Worm (Caenorhabditis elegans) whole organism, L1 larva: ENCODE measurements around the gene tbc-14.

Source experiments
- C16A3.4 ChIP-seq: fragments of 150-350 bp; optimal IDR thresholded peaks from 2 replicates; lab custom pipeline; 2014; ENCODE audit warnings: missing biosample characterization, missing genetic modification characterization
- F16B12.6 ChIP-seq: fragments of 150-350 bp; optimal IDR thresholded peaks from 2 replicates; lab custom pipeline; 2014; ENCODE audit warnings: missing biosample characterization, missing genetic modification characterization
- aly-2 ChIP-seq: fragments of 150-350 bp; optimal IDR thresholded peaks from 2 replicates; lab custom pipeline; 2014; ENCODE audit warnings: missing biosample characterization, missing genetic modification characterization
- blmp-1 ChIP-seq: fragments of 150-350 bp; optimal IDR thresholded peaks from 2 replicates; lab custom pipeline; 2014; ENCODE audit warnings: missing biosample characterization, missing genetic modification characterization
- ceh-88 ChIP-seq: fragments of 200-800 bp; sonication (Bioruptor generic); IDR thresholded peaks from 2 replicates; pipeline ENCODE4 v1.3.6; 2022; ENCODE audit warnings: missing genetic modification characterization, missing compliant biosample characterization
- ces-1 ChIP-seq: fragments of 150-350 bp; optimal IDR thresholded peaks from 2 replicates; lab custom pipeline; 2014; ENCODE audit warnings: missing biosample characterization, missing genetic modification reagents, missing genetic modification characterization
- dsc-1 ChIP-seq: sonication (generic microtip); optimal IDR thresholded peaks from 2 replicates; lab custom pipeline; 2016; ENCODE audit warnings: mild to moderate bottlenecking, missing genetic modification characterization, missing compliant biosample characterization
- efl-1 ChIP-seq, 4 experiments: fragments of 150-350 bp; optimal IDR thresholded peaks in 3 of 4; peaks in 1 of 4; 1 replicate in 1 of 4; 2 replicates in 3 of 4; lab custom pipeline; 2014; ENCODE audit warnings: missing biosample characterization in 2 of 4, missing genetic modification characterization in 2 of 4, missing genetic modification reagents in 2 of 4
- egl-27 ChIP-seq, 2 experiments: fragments of 150-350 bp in 1 of 2; sonication (generic microtip); optimal IDR thresholded peaks; 3 replicates each; lab custom pipeline; 2017 to 2018; ENCODE audit warnings: missing biosample characterization in 2 of 2, missing genetic modification characterization in 2 of 2, missing genetic modification reagents in 2 of 2
- elt-2 ChIP-seq: sonication (generic microtip); optimal IDR thresholded peaks from 2 replicates; lab custom pipeline; 2016; ENCODE audit warnings: missing genetic modification characterization, mild to moderate bottlenecking, inconsistent platforms, missing compliant biosample characterization, missing genetic modification reagents
- elt-3 ChIP-seq, 6 experiments: fragments of 150-350 bp in 1 of 6; sonication (generic microtip); optimal IDR thresholded peaks; 2 replicates each; lab custom pipeline; 2017 to 2018; ENCODE audit warnings: missing biosample characterization in 6 of 6, missing genetic modification characterization in 6 of 6, inconsistent platforms in 1 of 6
- ets-5 ChIP-seq: fragments of 200-800 bp; sonication (Bioruptor generic); IDR thresholded peaks from 2 replicates; pipeline ENCODE4 v1.3.6; 2022; ENCODE audit warnings: missing genetic modification characterization, missing compliant biosample characterization
- fkh-4 ChIP-seq: sonication (generic microtip); optimal IDR thresholded peaks from 2 replicates; lab custom pipeline; 2016; ENCODE audit warnings: missing compliant biosample characterization, missing genetic modification characterization, borderline replicate concordance
- fos-1 ChIP-seq: fragments of 150-350 bp; optimal IDR thresholded peaks from 2 replicates; lab custom pipeline; 2014; ENCODE audit warnings: missing biosample characterization, missing genetic modification characterization
- hlh-4 ChIP-seq: sonication (generic microtip); optimal IDR thresholded peaks from 2 replicates; lab custom pipeline; 2016; ENCODE audit warnings: mild to moderate bottlenecking, missing genetic modification characterization, missing compliant biosample characterization
- hpl-2 ChIP-seq: fragments of 150-350 bp; optimal IDR thresholded peaks from 2 replicates; lab custom pipeline; 2014; ENCODE audit warnings: missing biosample characterization, missing genetic modification reagents, missing genetic modification characterization
- irx-1 ChIP-seq: sonication (generic microtip); optimal IDR thresholded peaks from 2 replicates; lab custom pipeline; 2016; ENCODE audit warnings: missing genetic modification characterization, missing compliant biosample characterization
- isw-1 ChIP-seq: fragments of 200-800 bp; sonication (Bioruptor generic); IDR thresholded peaks from 2 replicates; pipeline ENCODE4 v1.3.6; 2022; ENCODE audit warnings: missing genetic modification characterization, missing compliant biosample characterization
- jun-1 ChIP-seq: fragments of 150-350 bp; optimal IDR thresholded peaks from 2 replicates; lab custom pipeline; 2014; ENCODE audit warnings: missing biosample characterization, missing genetic modification reagents, missing genetic modification characterization
- lin-13 ChIP-seq: fragments of 150-350 bp; optimal IDR thresholded peaks from 2 replicates; lab custom pipeline; 2014; ENCODE audit warnings: missing biosample characterization, missing genetic modification reagents, missing genetic modification characterization
- lin-14 ChIP-seq: fragments of 200-800 bp; sonication (Bioruptor generic); optimal IDR thresholded peaks from 2 replicates; lab custom pipeline; 2018; ENCODE audit warnings: mild to moderate bottlenecking, missing genetic modification characterization, moderate library complexity, missing compliant biosample characterization
- lin-39 ChIP-seq: fragments of 150-350 bp; optimal IDR thresholded peaks from 2 replicates; lab custom pipeline; 2014; ENCODE audit warnings: missing biosample characterization, missing genetic modification reagents, missing genetic modification characterization
- lir-3 ChIP-seq: sonication (generic microtip); optimal IDR thresholded peaks from 2 replicates; lab custom pipeline; 2016; ENCODE audit warnings: mild to moderate bottlenecking, missing genetic modification characterization, moderate library complexity, missing compliant biosample characterization; ENCODE audit not compliant: poor library complexity
- lsy-2 ChIP-seq, 2 experiments: fragments of 150-350 bp; optimal IDR thresholded peaks; 2 replicates each; lab custom pipeline; 2014; ENCODE audit warnings: missing biosample characterization in 2 of 2, missing genetic modification characterization in 2 of 2
- mab-9 ChIP-seq: fragments of 200-800 bp; sonication (Bioruptor generic); IDR thresholded peaks from 2 replicates; pipeline ENCODE4 v1.3.6; 2022; ENCODE audit warnings: missing genetic modification reagents, missing genetic modification characterization, missing compliant biosample characterization
- mdl-1 ChIP-seq, 2 experiments: fragments of 150-350 bp; optimal IDR thresholded peaks; 2 replicates each; lab custom pipeline; 2014 to 2017; ENCODE audit warnings: missing biosample characterization in 2 of 2, missing genetic modification characterization in 2 of 2, inconsistent platforms in 1 of 2
- mef-2 ChIP-seq: fragments of 150-350 bp; optimal IDR thresholded peaks from 2 replicates; lab custom pipeline; 2014; ENCODE audit warnings: missing biosample characterization, missing genetic modification characterization
- mep-1 ChIP-seq: fragments of 150-350 bp; optimal IDR thresholded peaks from 2 replicates; lab custom pipeline; 2014; ENCODE audit warnings: missing biosample characterization, missing genetic modification characterization
- nhr-12 ChIP-seq: sonication (generic microtip); optimal IDR thresholded peaks from 2 replicates; lab custom pipeline; 2017; ENCODE audit warnings: missing biosample characterization, missing genetic modification characterization
- nhr-20 ChIP-seq: sonication (generic microtip); optimal IDR thresholded peaks from 2 replicates; lab custom pipeline; 2016; ENCODE audit warnings: mild to moderate bottlenecking, missing genetic modification characterization, missing compliant biosample characterization
- nhr-237 ChIP-seq: fragments of 150-350 bp; optimal IDR thresholded peaks from 2 replicates; lab custom pipeline; 2014; ENCODE audit warnings: missing biosample characterization, missing genetic modification characterization
- nhr-71 ChIP-seq: sonication (generic microtip); optimal IDR thresholded peaks from 2 replicates; lab custom pipeline; 2016; ENCODE audit warnings: mild to moderate bottlenecking, missing genetic modification characterization, moderate library complexity, missing compliant biosample characterization
- nhr-85 ChIP-seq: sonication (generic microtip); peaks from one replicate; lab custom pipeline; 2016; ENCODE audit warnings: missing genetic modification characterization, inconsistent platforms, missing compliant biosample characterization
- nhr-90 ChIP-seq: sonication (generic microtip); optimal IDR thresholded peaks from 2 replicates; lab custom pipeline; 2016; ENCODE audit warnings: mild to moderate bottlenecking, missing genetic modification characterization, missing compliant biosample characterization; ENCODE audit not compliant: poor library complexity
- pqm-1 ChIP-seq: sonication (generic microtip); optimal IDR thresholded peaks from 3 replicates; lab custom pipeline; 2017; ENCODE audit warnings: missing biosample characterization, missing genetic modification characterization
- skn-1 ChIP-seq: fragments of 150-350 bp; optimal IDR thresholded peaks from 2 replicates; lab custom pipeline; 2014; ENCODE audit warnings: missing biosample characterization, missing genetic modification characterization
- sox-4 ChIP-seq: sonication (generic microtip); optimal IDR thresholded peaks from 2 replicates; lab custom pipeline; 2016; ENCODE audit warnings: missing genetic modification characterization, missing compliant biosample characterization
- tbx-2 ChIP-seq: sonication (generic microtip); optimal IDR thresholded peaks from 2 replicates; lab custom pipeline; 2016; ENCODE audit warnings: missing genetic modification characterization, missing compliant biosample characterization
- tlp-1 ChIP-seq: fragments of 150-350 bp; optimal IDR thresholded peaks from 2 replicates; lab custom pipeline; 2014; ENCODE audit warnings: missing biosample characterization, missing genetic modification characterization
- unc-130 ChIP-seq: fragments of 150-350 bp; optimal IDR thresholded peaks from 2 replicates; lab custom pipeline; 2017; ENCODE audit warnings: missing biosample characterization, missing genetic modification characterization, inconsistent platforms
- unc-62 ChIP-seq: fragments of 150-350 bp; optimal IDR thresholded peaks from 2 replicates; lab custom pipeline; 2014; ENCODE audit warnings: missing biosample characterization, missing genetic modification reagents, missing genetic modification characterization
- unc-86 ChIP-seq: sonication (generic microtip); optimal IDR thresholded peaks from 2 replicates; lab custom pipeline; 2016; ENCODE audit warnings: missing genetic modification characterization, missing compliant biosample characterization
- ztf-11 ChIP-seq, 2 experiments: sonication (generic microtip); optimal IDR thresholded peaks; 2 replicates each; lab custom pipeline; 2016 to 2017; ENCODE audit warnings: missing genetic modification characterization in 2 of 2, missing biosample characterization in 1 of 2, missing compliant biosample characterization in 1 of 2

tbc-14 gene

ce11 chrII:13467838-13468389 is 20.5 kb upstream of the tbc-14 start (continued):
- no peak for TF ChIP-seq unc-130
- TF ChIP-seq lin-14 (GFP tag; lab: Kevin White, UChicago) = peak; percentile 26
- no peak for TF ChIP-seq irx-1 (tag; lab: Kevin White, UChicago)
- TF ChIP-seq tlp-1 (tag; lab: Kevin White, UChicago) = peak; percentile 49
- no peak for TF ChIP-seq nhr-237 (tag; lab: Kevin White, UChicago)
- TF ChIP-seq ztf-11 (tag; optimal IDR thresholded peaks at IDR 0.05; lab: Kevin White, UChicago) = no peak
- TF ChIP-seq hpl-2 (GFP tag; lab: Kevin White, UChicago) = no peak
- peak; percentile 42 for TF ChIP-seq nhr-20 (tag; lab: Kevin White, UChicago)
- TF ChIP-seq lin-13 (GFP tag; lab: Kevin White, UChicago) = no peak
- TF ChIP-seq elt-2 = peak; percentile 97
- TF ChIP-seq pqm-1 (tag; lab: Kevin White, UChicago) = peak; percentile 97
- no peak for TF ChIP-seq unc-86 (tag; lab: Kevin White, UChicago)
- no peak for TF ChIP-seq efl-1 (optimal IDR thresholded peaks at IDR 0.05; lab: Kevin White, UChicago)
- TF ChIP-seq efl-1 (GFP tag; optimal IDR thresholded peaks at IDR 0.05 in 1 of 2; lab: Kevin White, UChicago) = peak in 1 of 2 experiments; percentile 66
- no peak for TF ChIP-seq mef-2 (tag; lab: Kevin White, UChicago)
- TF ChIP-seq nhr-90 (tag; lab: Kevin White, UChicago) = no peak
- no peak for TF ChIP-seq isw-1 (GFP tag; lab: Robert Waterston, UW)

ce11 chrII:13465381-13465838 is 18.0 kb upstream of the tbc-14 start:
- peak in 1 of 2 experiments; percentile 0 for TF ChIP-seq lsy-2 (tag; optimal IDR thresholded peaks at IDR 0.05; lab: Kevin White, UChicago)
- TF ChIP-seq lin-14 (GFP tag; lab: Kevin White, UChicago) = peak; percentile 54
- TF ChIP-seq mep-1 (tag; lab: Kevin White, UChicago) = peak; percentile 60
- TF ChIP-seq unc-86 (tag; lab: Kevin White, UChicago) = no peak
- TF ChIP-seq sox-4 (tag; lab: Kevin White, UChicago) = no peak
- peak; percentile 88 for TF ChIP-seq nhr-85 (tag; lab: Kevin White, UChicago)
- TF ChIP-seq unc-62 = no peak
- no peak for TF ChIP-seq nhr-71
- TF ChIP-seq lir-3 (tag; lab: Kevin White, UChicago) = no peak
- TF ChIP-seq hlh-4 (tag; lab: Kevin White, UChicago) = no peak
- TF ChIP-seq blmp-1 (tag; lab: Kevin White, UChicago) = peak; percentile 26
- TF ChIP-seq elt-2 = peak; percentile 73
- TF ChIP-seq mdl-1 (tag; optimal IDR thresholded peaks at IDR 0.05; lab: Kevin White, UChicago) = peak in 1 of 2 experiments; percentile 4

- TF ChIP-seq mab-9 (no peak), pqm-1 (tag; lab: Kevin White, UChicago) (peak; percentile 51), ces-1 (GFP tag; lab: Kevin White, UChicago) (no peak), nhr-12 (tag; lab: Kevin White, UChicago) (no peak), isw-1 (GFP tag; lab: Robert Waterston, UW) (no peak), hpl-2 (GFP tag; lab: Kevin White, UChicago) (no peak), skn-1 (peak; percentile 60), ceh-88 (peak; percentile 59; the same call in 1 of the 2 replicates), lsy-2 (tag; optimal IDR thresholded peaks at IDR 0.05; lab: Kevin White, UChicago) (peak; percentile 47 to 67), dsc-1 (tag; lab: Kevin White, UChicago) (peak; percentile 14), F16B12.6 (tag; lab: Kevin White, UChicago) (peak; percentile 15), nhr-20 (tag; lab: Kevin White, UChicago) (peak; percentile 91), elt-3 (tag; optimal IDR thresholded peaks at IDR 0.05; lab: Kevin White, UChicago) (peak; percentile 24 to 79 (median 56)), jun-1 (tag; lab: Kevin White, UChicago) (peak; percentile 62), aly-2 (tag; lab: Kevin White, UChicago) (no peak), C16A3.4 (peak; percentile 57), ztf-11 (tag; optimal IDR thresholded peaks at IDR 0.05; lab: Kevin White, UChicago) (no peak), mep-1 (tag; lab: Kevin White, UChicago) (peak; percentile 71), egl-27 (tag; optimal IDR thresholded peaks at IDR 0.05; lab: Kevin White, UChicago) (peak in 1 of 2 experiments; percentile 18), tlp-1 (tag; lab: Kevin White, UChicago) (no peak), nhr-237 (tag; lab: Kevin White, UChicago) (no peak), mef-2 (tag; lab: Kevin White, UChicago) (peak; percentile 37), lir-3 (tag; lab: Kevin White, UChicago) (no peak), tbx-2 (tag; lab: Kevin White, UChicago) (peak; percentile 81), nhr-71 (peak; percentile 92), fkh-4 (tag; lab: Kevin White, UChicago) (no peak), lin-39 (tag; lab: Kevin White, UChicago) (no peak), ets-5 (no peak), elt-2 (peak; percentile 82), fos-1 (tag; lab: Kevin White, UChicago) (peak; percentile 41), unc-86 (tag; lab: Kevin White, UChicago) (no peak), lin-14 (GFP tag; lab: Kevin White, UChicago) (peak; percentile 95)
Measured at ce11 chrII:13461604-13462375, 14.4 kb upstream of the tbc-14 start.
